Worm (Caenorhabditis elegans) whole organism, young adult: ENCODE data around the gene mth-2.

ENCODE experiments used
- F23B12.7 ChIP-seq: sonication (generic microtip); optimal IDR thresholded peaks from 2 replicates; lab custom pipeline; 2017; ENCODE audit warnings: missing genetic modification characterization, mild to moderate bottlenecking, missing compliant biosample characterization, antibody characterized with exemption, moderate library complexity; ENCODE audit not compliant: insufficient read depth
- F57C9.4 ChIP-seq: sonication (generic microtip); optimal IDR thresholded peaks from 2 replicates; lab custom pipeline; 2017; ENCODE audit warnings: mild to moderate bottlenecking, missing genetic modification characterization, missing compliant biosample characterization
- ceh-100 ChIP-seq: fragments of 200-800 bp; sonication (Bioruptor generic); IDR thresholded peaks from 2 replicates; pipeline ENCODE4 v1.3.6; 2022; ENCODE audit warnings: missing genetic modification reagents, missing genetic modification characterization, missing compliant biosample characterization
- let-607 ChIP-seq, 2 experiments: fragments of 200-800 bp in 1 of 2; sonication (Bioruptor generic) in 1 of 2; sonication (generic microtip) in 1 of 2; optimal IDR thresholded peaks; 2 replicates each; lab custom pipeline; 2016 to 2018; ENCODE audit warnings: mild to moderate bottlenecking in 2 of 2, missing compliant biosample characterization in 2 of 2, missing genetic modification characterization in 2 of 2, moderate library complexity in 2 of 2, missing genotype in 1 of 2
- lsy-27 ChIP-seq: sonication (generic microtip); optimal IDR thresholded peaks from 2 replicates; lab custom pipeline; 2017; ENCODE audit warnings: missing genetic modification characterization, mild to moderate bottlenecking, missing compliant biosample characterization, antibody characterized with exemption, missing genotype, borderline replicate concordance; ENCODE audit not compliant: insufficient read depth
- madf-8 ChIP-seq: fragments of 200-800 bp; sonication (Bioruptor generic); conservative IDR thresholded peaks from 2 replicates; pipeline ENCODE4 v1.3.6; 2022; ENCODE audit warnings: missing genetic modification reagents, missing genetic modification characterization, missing compliant biosample characterization
- nhr-90 ChIP-seq: sonication (generic microtip); optimal IDR thresholded peaks from 2 replicates; lab custom pipeline; 2016; ENCODE audit warnings: missing genotype, mild to moderate bottlenecking, missing genetic modification characterization, missing compliant biosample characterization
- rcor-1 ChIP-seq: fragments of 200-800 bp; sonication (Bioruptor generic); IDR thresholded peaks from 2 replicates; pipeline ENCODE4 v1.3.6; 2022; ENCODE audit warnings: missing genetic modification reagents, missing genetic modification characterization, missing compliant biosample characterization

ce11 chrII:4222469-4222868 is 28.4 kb upstream of the mth-2 start:
- TF ChIP-seq nhr-90 (tag; lab: Kevin White, UChicago) (no peak), F57C9.4 (tag; lab: Kevin White, UChicago) (no peak), let-607 (tag; optimal IDR thresholded peaks at IDR 0.05; lab: Kevin White, UChicago) (no peak), F23B12.7 (tag; lab: Kevin White, UChicago) (no peak), madf-8 (peak; percentile 92), ceh-100 (no peak), lsy-27 (tag; lab: Kevin White, UChicago) (no peak), rcor-1 (GFP tag; lab: Robert Waterston, UW) (no peak)
